Worm (Caenorhabditis elegans) whole organism, young adult: ENCODE measurements around the gene rgs-7.
A peak's percentile ranks its signal among the peaks of the same experiment; 100 is the strongest.

Experiments
- B0019.2 ChIP-seq: fragments of 200-800 bp; sonication (Bioruptor generic); conservative IDR thresholded peaks from 2 replicates; pipeline ENCODE4 v1.3.6; 2022; ENCODE audit warnings: missing genetic modification reagents, missing genetic modification characterization, missing compliant biosample characterization
- F10E7.11 ChIP-seq: sonication (generic microtip); optimal IDR thresholded peaks from 2 replicates; lab custom pipeline; 2017; ENCODE audit warnings: mild to moderate bottlenecking, missing genetic modification characterization, moderate library complexity, missing compliant biosample characterization
- Y95B8A.8 ChIP-seq: fragments of 200-800 bp; sonication (Bioruptor generic); IDR thresholded peaks from 2 replicates; pipeline ENCODE4 v1.3.6; 2022; ENCODE audit warnings: missing genetic modification reagents, missing genetic modification characterization, missing compliant biosample characterization
- ama-1 ChIP-seq, 3 experiments: fragments of 150-350 bp in 1 of 3; sonication (generic microtip) in 2 of 3; optimal IDR thresholded peaks; 2 replicates each; lab custom pipeline; 2014 to 2018; ENCODE audit warnings: missing biosample characterization in 2 of 3, missing genetic modification characterization in 2 of 3, missing genetic modification reagents in 2 of 3
- aptf-3 ChIP-seq: fragments of 200-800 bp; sonication (Bioruptor generic); IDR thresholded peaks from 2 replicates; pipeline ENCODE4 v1.3.6; 2022; ENCODE audit warnings: missing genetic modification characterization, missing compliant biosample characterization
- athp-1 ChIP-seq: sonication (generic microtip); optimal IDR thresholded peaks from 2 replicates; lab custom pipeline; 2017; ENCODE audit warnings: mild to moderate bottlenecking, missing genetic modification characterization, missing compliant biosample characterization
- die-1 ChIP-seq: sonication (generic microtip); optimal IDR thresholded peaks from 2 replicates; lab custom pipeline; 2016; ENCODE audit warnings: missing genotype, mild to moderate bottlenecking, missing genetic modification characterization, missing compliant biosample characterization
- efl-1 ChIP-seq: fragments of 150-350 bp; optimal IDR thresholded peaks from 2 replicates; lab custom pipeline; 2014; ENCODE audit warnings: missing biosample characterization, missing genetic modification reagents, missing genetic modification characterization
- egrh-3 ChIP-seq: fragments of 200-800 bp; sonication (Bioruptor generic); IDR thresholded peaks from 2 replicates; pipeline ENCODE4 v1.3.6; 2022; ENCODE audit warnings: missing genetic modification reagents, missing genetic modification characterization, missing compliant biosample characterization
- ets-4 ChIP-seq: fragments of 200-800 bp; sonication (Bioruptor generic); optimal IDR thresholded peaks from 2 replicates; lab custom pipeline; 2018; ENCODE audit warnings: mild to moderate bottlenecking, missing genetic modification characterization, missing compliant biosample characterization
- gei-17 ChIP-seq: fragments of 200-800 bp; sonication (Bioruptor generic); optimal IDR thresholded peaks from 2 replicates; lab custom pipeline; 2018; ENCODE audit warnings: mild to moderate bottlenecking, missing genetic modification characterization, missing compliant biosample characterization
- hmg-1.2 ChIP-seq: fragments of 200-800 bp; sonication (Bioruptor generic); IDR thresholded peaks from 2 replicates; pipeline ENCODE4 v1.3.6; 2022; ENCODE audit warnings: missing genetic modification reagents, missing genetic modification characterization, missing compliant biosample characterization
- hsf-1 ChIP-seq: fragments of 200-800 bp; sonication (Bioruptor generic); IDR thresholded peaks from 2 replicates; pipeline ENCODE4 v1.3.6; 2022; ENCODE audit warnings: missing genetic modification reagents, missing genetic modification characterization, missing compliant biosample characterization
- lag-1 ChIP-seq: fragments of 200-800 bp; sonication (Bioruptor generic); IDR thresholded peaks from 2 replicates; pipeline ENCODE4 v1.3.6; 2022; ENCODE audit warnings: missing genetic modification reagents, missing genetic modification characterization, missing compliant biosample characterization
- lin-35 ChIP-seq, 3 experiments: fragments of 150-350 bp in 2 of 3; sonication (generic microtip) in 1 of 3; optimal IDR thresholded peaks; 2 replicates each; lab custom pipeline; 2014 to 2018; ENCODE audit warnings: missing biosample characterization in 3 of 3, missing genetic modification characterization in 3 of 3, missing genetic modification reagents in 3 of 3
- lsy-27 ChIP-seq: sonication (generic microtip); optimal IDR thresholded peaks from 2 replicates; lab custom pipeline; 2017; ENCODE audit warnings: missing genetic modification characterization, mild to moderate bottlenecking, missing compliant biosample characterization, antibody characterized with exemption, missing genotype, borderline replicate concordance; ENCODE audit not compliant: insufficient read depth
- madf-3 ChIP-seq: fragments of 200-800 bp; sonication (Bioruptor generic); IDR thresholded peaks from 2 replicates; pipeline ENCODE4 v1.3.6; 2022; ENCODE audit warnings: missing genetic modification reagents, missing genetic modification characterization, missing compliant biosample characterization
- nhr-80 ChIP-seq: sonication (generic microtip); optimal IDR thresholded peaks from 2 replicates; lab custom pipeline; 2016; ENCODE audit warnings: missing genetic modification characterization, missing compliant biosample characterization
- nhr-90 ChIP-seq: sonication (generic microtip); optimal IDR thresholded peaks from 2 replicates; lab custom pipeline; 2016; ENCODE audit warnings: missing genotype, mild to moderate bottlenecking, missing genetic modification characterization, missing compliant biosample characterization
- repo-1 ChIP-seq: sonication (generic microtip); optimal IDR thresholded peaks from 2 replicates; lab custom pipeline; 2017; ENCODE audit warnings: mild to moderate bottlenecking, missing genetic modification characterization, missing compliant biosample characterization
- sdz-38 ChIP-seq: sonication (generic microtip); optimal IDR thresholded peaks from 2 replicates; lab custom pipeline; 2016; ENCODE audit warnings: missing genotype, missing genetic modification characterization, missing compliant biosample characterization
- snpc-4 ChIP-seq, 5 experiments: fragments of 150-350 bp in 1 of 5; sonication (generic microtip) in 4 of 5; optimal IDR thresholded peaks; 2 replicates each; lab custom pipeline; 2014 to 2018; ENCODE audit warnings: missing genetic modification characterization in 5 of 5, missing biosample characterization in 3 of 5, antibody characterized with exemption in 2 of 5, mild to moderate bottlenecking in 2 of 5, missing compliant biosample characterization in 2 of 5, missing genotype in 2 of 5, moderate library complexity in 2 of 5, missing genetic modification reagents in 1 of 5
- tbp1 ChIP-seq: fragments of 200-800 bp; sonication (Bioruptor generic); optimal IDR thresholded peaks from 2 replicates; lab custom pipeline; 2018; ENCODE audit warnings: mild to moderate bottlenecking, missing genetic modification characterization, missing compliant biosample characterization
- unc-130 ChIP-seq: sonication (generic microtip); optimal IDR thresholded peaks from 2 replicates; lab custom pipeline; 2016; ENCODE audit warnings: missing genetic modification reagents, missing genetic modification characterization, missing compliant biosample characterization
- ztf-22 ChIP-seq: fragments of 200-800 bp; sonication (Bioruptor generic); optimal IDR thresholded peaks from 2 replicates; lab custom pipeline; 2018; ENCODE audit warnings: mild to moderate bottlenecking, missing genetic modification characterization, moderate library complexity, missing compliant biosample characterization
- ztf-26 ChIP-seq: sonication (generic microtip); optimal IDR thresholded peaks from 2 replicates; lab custom pipeline; 2017; ENCODE audit warnings: missing genetic modification characterization, missing compliant biosample characterization

rgs-7 gene

DNA sequence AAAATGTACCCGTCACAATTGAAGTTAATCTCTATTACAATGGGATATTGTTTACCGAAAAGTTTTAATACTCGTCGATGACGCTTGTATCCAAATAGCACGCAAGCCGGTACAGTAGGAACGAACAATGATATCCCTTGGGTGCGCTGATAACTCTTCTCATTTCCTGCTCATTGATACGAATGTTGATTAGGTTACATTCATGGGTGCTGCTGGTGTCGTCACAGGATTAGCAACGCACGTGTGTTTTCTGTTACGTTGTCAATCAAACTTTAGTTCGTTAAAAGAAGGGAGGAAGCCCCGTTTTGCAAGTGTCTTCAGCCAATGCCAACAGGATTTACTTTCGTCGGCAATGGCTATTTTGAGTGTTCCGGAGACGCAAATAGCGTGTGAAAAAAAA, 41.1 kb downstream of the rgs-7 start (continued):
- TF ChIP-seq efl-1 (GFP tag; lab: Kevin White, UChicago) (no peak), gei-17 (GFP tag; lab: Kevin White, UChicago) (no peak), ztf-26 (tag; lab: Kevin White, UChicago) (no peak), sdz-38 (tag; lab: Kevin White, UChicago) (no peak)

- TF ChIP-seq tbp1 (GFP tag; lab: Kevin White, UChicago): no peak
- no peak for TF ChIP-seq ama-1 (optimal IDR thresholded peaks at IDR 0.05; lab: Kevin White, UChicago)
- TF ChIP-seq ama-1 (GFP tag; optimal IDR thresholded peaks at IDR 0.05; lab: Kevin White, UChicago): no peak
Observed at ce11 chrX:3584481-3584880, 42.1 kb downstream of the rgs-7 start.

- TF ChIP-seq egrh-3 (peak; percentile 50; the same call in 1 of the 2 replicates), ets-4 (GFP tag; lab: Kevin White, UChicago) (no peak), hmg-1.2 (GFP tag; lab: Robert Waterston, UW) (peak; percentile 60; the same call in 1 of the 2 replicates), lin-35 (GFP tag; optimal IDR thresholded peaks at IDR 0.05; lab: Kevin White, UChicago) (no peak)
- TF ChIP-seq, all 124 proteins: peak for 2
Observed at ce11 chrX:3585625-3586024, 43.3 kb downstream of the rgs-7 start, which contains the start of gene T27A10.2. Gene T27A10.2 (plus strand): TSS chrX:3585957.

ce11 chrX:3590510-3590909, 48.2 kb downstream of the rgs-7 start:
- TF ChIP-seq lag-1 (GFP tag; lab: Robert Waterston, UW) (no peak), lin-35 (GFP tag; optimal IDR thresholded peaks at IDR 0.05; lab: Kevin White, UChicago) (no peak), nhr-90 (tag; lab: Kevin White, UChicago) (no peak), lsy-27 (tag; lab: Kevin White, UChicago) (no peak), athp-1 (no peak)

ce11 chrX:3596303-3596772, 54.0 kb downstream of the rgs-7 start, which contains the start of gene T27A10.6:
Gene T27A10.6 (minus strand): TSS chrX:3596353.
- no peak for TF ChIP-seq die-1

ce11 chrX:3596967-3597366, 54.6 kb downstream of the rgs-7 start:
- TF ChIP-seq snpc-4 (GFP tag; optimal IDR thresholded peaks at IDR 0.05; lab: Kevin White, UChicago): no peak
- no peak for TF ChIP-seq snpc-4 (tag; optimal IDR thresholded peaks at IDR 0.05; lab: Kevin White, UChicago)
- no peak for TF ChIP-seq ztf-22
- TF ChIP-seq F10E7.11: no peak
- TF ChIP-seq B0019.2 (GFP tag; lab: Robert Waterston, UW): no peak
- TF ChIP-seq repo-1 (tag; lab: Kevin White, UChicago): no peak
- no peak for TF ChIP-seq unc-130
- TF ChIP-seq aptf-3 (GFP tag; lab: Robert Waterston, UW): no peak

- no peak for TF ChIP-seq hsf-1 (GFP tag; lab: Robert Waterston, UW)
- TF ChIP-seq Y95B8A.8 (GFP tag; lab: Robert Waterston, UW): no peak
Observed at ce11 chrX:3599860-3600259, 57.5 kb downstream of the rgs-7 start.

DNA sequence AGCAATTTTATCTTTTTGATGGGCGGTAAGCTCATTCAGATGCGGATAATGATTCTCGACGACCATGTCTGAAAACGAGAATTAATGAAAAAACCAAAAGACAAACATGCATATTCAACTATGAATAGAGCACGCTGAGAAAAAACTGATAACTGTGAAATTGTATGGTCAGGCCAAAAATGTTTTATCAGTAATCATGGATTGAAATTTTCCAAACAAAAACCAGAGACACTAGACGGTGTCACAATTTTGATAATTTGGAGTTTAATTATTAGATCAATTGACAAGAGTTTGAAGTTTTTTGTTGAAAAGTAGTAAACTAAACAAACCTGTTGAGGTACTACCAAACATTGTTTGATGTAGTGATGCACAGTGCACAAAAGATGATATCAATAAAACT, 58.0 kb downstream of the rgs-7 start, which contains the start of gene cgr-1:
Gene cgr-1 (minus strand): TSS at position 68 of the 400 bp plus-strand sequence.
- TF ChIP-seq nhr-80 (peak; percentile 64), madf-3 (GFP tag; lab: Robert Waterston, UW) (no peak)
